Worm (Caenorhabditis elegans) whole organism, young adult: ENCODE data around the gene csr-1.

Experiments used
- B0019.2 ChIP-seq: fragments of 200-800 bp; sonication (Bioruptor generic); conservative IDR thresholded peaks from 2 replicates; pipeline ENCODE4 v1.3.6; 2022; ENCODE audit warnings: missing genetic modification reagents, missing genetic modification characterization, missing compliant biosample characterization
- B0261.1 ChIP-seq: sonication (generic microtip); optimal IDR thresholded peaks from 2 replicates; lab custom pipeline; 2016; ENCODE audit warnings: mild to moderate bottlenecking, missing genetic modification characterization, moderate library complexity, missing compliant biosample characterization
- B0336.3 ChIP-seq: fragments of 200-800 bp; sonication (Bioruptor generic); IDR thresholded peaks from 2 replicates; pipeline ENCODE4 v1.3.6; 2022; ENCODE audit warnings: missing genetic modification characterization, missing compliant biosample characterization
- C06A6.2 ChIP-seq: fragments of 200-800 bp; sonication (Bioruptor generic); conservative IDR thresholded peaks from 2 replicates; pipeline ENCODE4 v1.3.6; 2022; ENCODE audit warnings: missing genetic modification characterization, missing compliant biosample characterization
- C17E4.6 ChIP-seq: fragments of 200-800 bp; sonication (Bioruptor generic); IDR thresholded peaks from 2 replicates; pipeline ENCODE4 v1.3.6; 2022; ENCODE audit warnings: missing genetic modification reagents, missing genetic modification characterization, missing compliant biosample characterization
- F10E7.11 ChIP-seq: sonication (generic microtip); optimal IDR thresholded peaks from 2 replicates; lab custom pipeline; 2017; ENCODE audit warnings: mild to moderate bottlenecking, missing genetic modification characterization, moderate library complexity, missing compliant biosample characterization
- F33H1.4 ChIP-seq: fragments of 200-800 bp; sonication (Bioruptor generic); IDR thresholded peaks from 2 replicates; pipeline ENCODE4 v1.3.6; 2022; ENCODE audit warnings: missing genetic modification reagents, missing genetic modification characterization, missing compliant biosample characterization
- F39B2.1 ChIP-seq: fragments of 200-800 bp; sonication (Bioruptor generic); IDR thresholded peaks from 2 replicates; pipeline ENCODE4 v1.3.6; 2022; ENCODE audit warnings: missing genetic modification reagents, missing genetic modification characterization, missing compliant biosample characterization
- F55B11.4 ChIP-seq: sonication (generic microtip); optimal IDR thresholded peaks from 2 replicates; lab custom pipeline; 2016; ENCODE audit warnings: missing compliant biosample characterization, missing genetic modification characterization, borderline replicate concordance; ENCODE audit not compliant: insufficient read depth
- Y53G8AR.9 ChIP-seq: fragments of 200-800 bp; sonication (Bioruptor generic); conservative IDR thresholded peaks from 2 replicates; pipeline ENCODE4 v1.3.6; 2022; ENCODE audit warnings: missing genetic modification reagents, missing genetic modification characterization, missing compliant biosample characterization
- Y56A3A.18 ChIP-seq: fragments of 200-800 bp; sonication (Bioruptor generic); IDR thresholded peaks from 2 replicates; pipeline ENCODE4 v1.3.6; 2022; ENCODE audit warnings: missing genetic modification reagents, missing genetic modification characterization, missing compliant biosample characterization
- Y67H2A.10 ChIP-seq: fragments of 200-800 bp; sonication (Bioruptor generic); conservative IDR thresholded peaks from 2 replicates; pipeline ENCODE4 v1.3.6; 2022; ENCODE audit warnings: missing genetic modification reagents, missing genetic modification characterization, missing compliant biosample characterization
- Y79H2A.3 ChIP-seq: fragments of 200-800 bp; sonication (Bioruptor generic); conservative IDR thresholded peaks from 2 replicates; pipeline ENCODE4 v1.3.6; 2022; ENCODE audit warnings: missing genetic modification reagents, missing genetic modification characterization, missing compliant biosample characterization
- Y95B8A.8 ChIP-seq: fragments of 200-800 bp; sonication (Bioruptor generic); IDR thresholded peaks from 2 replicates; pipeline ENCODE4 v1.3.6; 2022; ENCODE audit warnings: missing genetic modification reagents, missing genetic modification characterization, missing compliant biosample characterization
- ZK185.1 ChIP-seq: sonication (generic microtip); optimal IDR thresholded peaks from 2 replicates; lab custom pipeline; 2016; ENCODE audit warnings: mild to moderate bottlenecking, missing genetic modification characterization, missing compliant biosample characterization; ENCODE audit not compliant: poor library complexity, severe bottlenecking
- atf-7 ChIP-seq: sonication (generic microtip); optimal IDR thresholded peaks from 2 replicates; lab custom pipeline; 2017; ENCODE audit warnings: mild to moderate bottlenecking, missing genetic modification characterization, missing compliant biosample characterization
- athp-1 ChIP-seq: sonication (generic microtip); optimal IDR thresholded peaks from 2 replicates; lab custom pipeline; 2017; ENCODE audit warnings: mild to moderate bottlenecking, missing genetic modification characterization, missing compliant biosample characterization
- attf-6 ChIP-seq: fragments of 200-800 bp; sonication (Bioruptor generic); IDR thresholded peaks from 2 replicates; pipeline ENCODE4 v1.3.6; 2022; ENCODE audit warnings: missing genetic modification reagents, missing genetic modification characterization, missing compliant biosample characterization
- bed-1 ChIP-seq: fragments of 200-800 bp; sonication (Bioruptor generic); IDR thresholded peaks from 2 replicates; pipeline ENCODE4 v1.3.6; 2022; ENCODE audit warnings: missing genetic modification reagents, missing genetic modification characterization, missing compliant biosample characterization
- ceh-58 ChIP-seq: fragments of 200-800 bp; sonication (Bioruptor generic); IDR thresholded peaks from 2 replicates; pipeline ENCODE4 v1.3.6; 2022; ENCODE audit warnings: missing genetic modification characterization, missing compliant biosample characterization
- dpff-1 ChIP-seq: sonication (generic microtip); optimal IDR thresholded peaks from 2 replicates; lab custom pipeline; 2017; ENCODE audit warnings: mild to moderate bottlenecking, missing genetic modification characterization, missing compliant biosample characterization
- dpl-1 ChIP-seq: fragments of 150-350 bp; optimal IDR thresholded peaks from 2 replicates; lab custom pipeline; 2014; ENCODE audit warnings: missing biosample characterization, missing genetic modification reagents, missing genetic modification characterization
- egl-18 ChIP-seq: fragments of 200-800 bp; sonication (Bioruptor generic); IDR thresholded peaks from 2 replicates; pipeline ENCODE4 v1.3.6; 2022; ENCODE audit warnings: missing genetic modification reagents, missing genetic modification characterization, missing compliant biosample characterization
- ekl-4 ChIP-seq: fragments of 200-800 bp; sonication (Bioruptor generic); IDR thresholded peaks from 2 replicates; pipeline ENCODE4 v1.3.6; 2022; ENCODE audit warnings: missing genetic modification reagents, missing genetic modification characterization, missing compliant biosample characterization
- him-1 ChIP-seq: sonication (generic microtip); optimal IDR thresholded peaks from 2 replicates; lab custom pipeline; 2016; ENCODE audit warnings: missing genotype, missing genetic modification reagents, missing genetic modification characterization, missing compliant biosample characterization
- hsf-1 ChIP-seq: fragments of 200-800 bp; sonication (Bioruptor generic); IDR thresholded peaks from 2 replicates; pipeline ENCODE4 v1.3.6; 2022; ENCODE audit warnings: missing genetic modification reagents, missing genetic modification characterization, missing compliant biosample characterization
- lag-1 ChIP-seq: fragments of 200-800 bp; sonication (Bioruptor generic); IDR thresholded peaks from 2 replicates; pipeline ENCODE4 v1.3.6; 2022; ENCODE audit warnings: missing genetic modification reagents, missing genetic modification characterization, missing compliant biosample characterization
- let-526 ChIP-seq: fragments of 200-800 bp; sonication (Bioruptor generic); IDR thresholded peaks from 2 replicates; pipeline ENCODE4 v1.3.6; 2022; ENCODE audit warnings: missing genetic modification reagents, missing genetic modification characterization, missing compliant biosample characterization
- lin-54 ChIP-seq: fragments of 200-800 bp; sonication (Bioruptor generic); optimal IDR thresholded peaks from 2 replicates; lab custom pipeline; 2018; ENCODE audit warnings: mild to moderate bottlenecking, missing genetic modification characterization, missing compliant biosample characterization
- lir-1 ChIP-seq: fragments of 200-800 bp; sonication (Bioruptor generic); conservative IDR thresholded peaks from 2 replicates; pipeline ENCODE4 v1.3.6; 2022; ENCODE audit warnings: missing genetic modification reagents, missing genetic modification characterization, missing compliant biosample characterization
- lsl-1 ChIP-seq: fragments of 200-800 bp; sonication (Bioruptor generic); optimal IDR thresholded peaks from 2 replicates; lab custom pipeline; 2018; ENCODE audit warnings: mild to moderate bottlenecking, missing genetic modification characterization, moderate library complexity, missing compliant biosample characterization
- lsy-27 ChIP-seq: sonication (generic microtip); optimal IDR thresholded peaks from 2 replicates; lab custom pipeline; 2017; ENCODE audit warnings: missing genetic modification characterization, mild to moderate bottlenecking, missing compliant biosample characterization, antibody characterized with exemption, missing genotype, borderline replicate concordance; ENCODE audit not compliant: insufficient read depth
- madf-6 ChIP-seq: fragments of 200-800 bp; sonication (Bioruptor generic); IDR thresholded peaks from 2 replicates; pipeline ENCODE4 v1.3.6; 2022; ENCODE audit warnings: missing genetic modification reagents, missing genetic modification characterization, missing compliant biosample characterization
- madf-8 ChIP-seq: fragments of 200-800 bp; sonication (Bioruptor generic); conservative IDR thresholded peaks from 2 replicates; pipeline ENCODE4 v1.3.6; 2022; ENCODE audit warnings: missing genetic modification reagents, missing genetic modification characterization, missing compliant biosample characterization
- nfya-2 ChIP-seq: fragments of 200-800 bp; sonication (Bioruptor generic); IDR thresholded peaks from 2 replicates; pipeline ENCODE4 v1.3.6; 2022; ENCODE audit warnings: missing genetic modification reagents, missing genetic modification characterization, missing compliant biosample characterization
- nfyb-1 ChIP-seq: fragments of 200-800 bp; sonication (Bioruptor generic); IDR thresholded peaks from 2 replicates; pipeline ENCODE4 v1.3.6; 2022; ENCODE audit warnings: missing genetic modification reagents, missing genetic modification characterization, missing compliant biosample characterization
- nhr-120 ChIP-seq: fragments of 200-800 bp; sonication (Bioruptor generic); IDR thresholded peaks from 2 replicates; pipeline ENCODE4 v1.3.6; 2022; ENCODE audit warnings: missing genetic modification characterization, missing compliant biosample characterization
- nhr-90 ChIP-seq: sonication (generic microtip); optimal IDR thresholded peaks from 2 replicates; lab custom pipeline; 2016; ENCODE audit warnings: missing genotype, mild to moderate bottlenecking, missing genetic modification characterization, missing compliant biosample characterization
- pbrm-1 ChIP-seq: fragments of 200-800 bp; sonication (Bioruptor generic); IDR thresholded peaks from 2 replicates; pipeline ENCODE4 v1.3.6; 2022; ENCODE audit warnings: missing genetic modification reagents, missing genetic modification characterization, missing compliant biosample characterization
- pha-4 ChIP-seq: fragments of 150-350 bp; sonication (generic microtip); optimal IDR thresholded peaks from 2 replicates; lab custom pipeline; 2014; ENCODE audit warnings: missing biosample characterization, missing genetic modification reagents, missing genetic modification characterization
- repo-1 ChIP-seq: sonication (generic microtip); optimal IDR thresholded peaks from 2 replicates; lab custom pipeline; 2017; ENCODE audit warnings: mild to moderate bottlenecking, missing genetic modification characterization, missing compliant biosample characterization
- sdz-38 ChIP-seq: sonication (generic microtip); optimal IDR thresholded peaks from 2 replicates; lab custom pipeline; 2016; ENCODE audit warnings: missing genotype, missing genetic modification characterization, missing compliant biosample characterization
- snpc-1.1 ChIP-seq: sonication (generic microtip); optimal IDR thresholded peaks from 2 replicates; lab custom pipeline; 2017; ENCODE audit warnings: missing genetic modification characterization, mild to moderate bottlenecking, missing compliant biosample characterization, antibody characterized with exemption, moderate library complexity, missing genotype, missing genetic modification reagents; ENCODE audit not compliant: insufficient read depth
- tbp1 ChIP-seq: fragments of 200-800 bp; sonication (Bioruptor generic); optimal IDR thresholded peaks from 2 replicates; lab custom pipeline; 2018; ENCODE audit warnings: mild to moderate bottlenecking, missing genetic modification characterization, missing compliant biosample characterization
- unc-130 ChIP-seq: sonication (generic microtip); optimal IDR thresholded peaks from 2 replicates; lab custom pipeline; 2016; ENCODE audit warnings: missing genetic modification reagents, missing genetic modification characterization, missing compliant biosample characterization
- xnd-1 ChIP-seq: sonication (generic microtip); optimal IDR thresholded peaks from 2 replicates; lab custom pipeline; 2016; ENCODE audit warnings: missing genotype, missing genetic modification reagents, missing genetic modification characterization, missing compliant biosample characterization
- ztf-18 ChIP-seq: sonication (generic microtip); optimal IDR thresholded peaks from 2 replicates; lab custom pipeline; 2016; ENCODE audit warnings: missing genotype, mild to moderate bottlenecking, missing genetic modification characterization, missing compliant biosample characterization
- ztf-3 ChIP-seq: fragments of 200-800 bp; sonication (Bioruptor generic); optimal IDR thresholded peaks from 2 replicates; lab custom pipeline; 2018; ENCODE audit warnings: mild to moderate bottlenecking, missing genetic modification characterization, missing compliant biosample characterization

csr-1 gene

ce11 chrIV:7958092-7958491 is 1.0 kb downstream of the csr-1 start (continued):
- TF ChIP-seq pbrm-1 (GFP tag; lab: Robert Waterston, UW) (0 out of 2 replicates have a peak, but pooled peaks have one; percentile 51), xnd-1 (tag; lab: Kevin White, UChicago) (peak; percentile 71), bed-1 (GFP tag; lab: Robert Waterston, UW) (no peak), lin-54 (GFP tag; lab: Kevin White, UChicago) (peak; percentile 52), athp-1 (tag; lab: Kevin White, UChicago) (no peak), unc-130 (peak; percentile 77), dpl-1 (peak; percentile 37), madf-6 (GFP tag; lab: Robert Waterston, UW) (peak; percentile 89), lag-1 (GFP tag; lab: Robert Waterston, UW) (no peak), sdz-38 (tag; lab: Kevin White, UChicago) (no peak), repo-1 (no peak), him-1 (tag; lab: Kevin White, UChicago) (peak; percentile 7), Y67H2A.10 (GFP tag; lab: Robert Waterston, UW) (no peak), Y53G8AR.9 (GFP tag; lab: Robert Waterston, UW) (no peak), tbp1 (GFP tag; lab: Kevin White, UChicago) (peak; percentile 43), B0019.2 (GFP tag; lab: Robert Waterston, UW) (peak; percentile 73), F39B2.1 (GFP tag; lab: Robert Waterston, UW) (no peak), hsf-1 (peak; percentile 97), F33H1.4 (GFP tag; lab: Robert Waterston, UW) (peak; percentile 66), nhr-120 (GFP tag; lab: Robert Waterston, UW) (no peak), Y56A3A.18 (GFP tag; lab: Robert Waterston, UW) (no peak), attf-6 (GFP tag; lab: Robert Waterston, UW) (no peak), madf-8 (GFP tag; lab: Robert Waterston, UW) (peak; percentile 76), ztf-18 (tag; lab: Kevin White, UChicago) (no peak)

- TF ChIP-seq lir-1 (GFP tag; lab: Robert Waterston, UW): no peak
- TF ChIP-seq nfyb-1 (GFP tag; lab: Robert Waterston, UW): 0 out of 2 replicates have a peak, but pooled peaks have one; percentile 56
- no peak for TF ChIP-seq egl-18 (GFP tag; lab: Robert Waterston, UW)
- TF ChIP-seq pha-4 (tag; lab: Kevin White, UChicago): no peak
- TF ChIP-seq ekl-4 (GFP tag; lab: Robert Waterston, UW): peak; percentile 86
- TF ChIP-seq C17E4.6: no peak; the same call in 1 of the 2 replicates
- peak; percentile 95; the same call in 1 of the 2 replicates for TF ChIP-seq ceh-58 (GFP tag; lab: Robert Waterston, UW)
- no peak for TF ChIP-seq C06A6.2 (GFP tag; lab: Robert Waterston, UW)
- no peak for TF ChIP-seq lsy-27 (tag; lab: Kevin White, UChicago)
- peak; percentile 79 for TF ChIP-seq dpff-1
- TF ChIP-seq B0261.1 (tag; lab: Kevin White, UChicago): no peak
- peak; percentile 60 for TF ChIP-seq snpc-1.1
- peak; percentile 45 for TF ChIP-seq lin-54 (GFP tag; lab: Kevin White, UChicago)
- TF ChIP-seq atf-7 (tag; lab: Kevin White, UChicago): peak; percentile 22
- TF ChIP-seq ZK185.1 (tag; lab: Kevin White, UChicago): no peak
- TF ChIP-seq F55B11.4 (tag; lab: Kevin White, UChicago): no peak
- no peak for TF ChIP-seq Y95B8A.8 (GFP tag; lab: Robert Waterston, UW)
- TF ChIP-seq F10E7.11 (tag; lab: Kevin White, UChicago): peak; percentile 65
- TF ChIP-seq let-526 (GFP tag; lab: Robert Waterston, UW): no peak
- peak; percentile 94 for TF ChIP-seq B0336.3 (GFP tag; lab: Robert Waterston, UW)
- no peak for TF ChIP-seq nhr-90 (tag; lab: Kevin White, UChicago)
- TF ChIP-seq lsl-1 (GFP tag; lab: Kevin White, UChicago): peak; percentile 55
- 0 out of 2 replicates have a peak, but pooled peaks have one; percentile 21 for TF ChIP-seq nfya-2 (GFP tag; lab: Robert Waterston, UW)
- TF ChIP-seq ztf-3: no peak
- TF ChIP-seq Y79H2A.3: no peak
- TF ChIP-seq bed-1 (GFP tag; lab: Robert Waterston, UW): no peak
Observed at ce11 chrIV:7961889-7962342, 4.8 kb downstream of the csr-1 start.
